Worm (Caenorhabditis elegans) whole organism, L3 larva: ENCODE results near the gene acdh-10.
"Not testable (repeated sequence)": the region's sequence is repeated elsewhere in the genome, so short reads cannot be mapped to it uniquely, and the experiment has no call there.

Experiments used
- R02D3.7 ChIP-seq: fragments of 150-350 bp; optimal IDR thresholded peaks from 2 replicates; lab custom pipeline; 2014; ENCODE audit warnings: missing biosample characterization, missing genetic modification characterization
- aly-2 ChIP-seq: fragments of 150-350 bp; optimal IDR thresholded peaks from 2 replicates; lab custom pipeline; 2014; ENCODE audit warnings: missing biosample characterization, missing genetic modification characterization
- ama-1 ChIP-seq: fragments of 150-350 bp; optimal IDR thresholded peaks from 2 replicates; lab custom pipeline; 2018
- egl-27 ChIP-seq: sonication (generic microtip); optimal IDR thresholded peaks from 4 replicates; lab custom pipeline; 2017; ENCODE audit warnings: missing biosample characterization, missing genetic modification reagents, missing genetic modification characterization
- elt-2 ChIP-seq: sonication (generic microtip); optimal IDR thresholded peaks from 2 replicates; lab custom pipeline; 2016; ENCODE audit warnings: missing genetic modification reagents, mild to moderate bottlenecking, missing genetic modification characterization, missing compliant biosample characterization
- fkh-2 ChIP-seq: fragments of 150-350 bp; optimal IDR thresholded peaks from 2 replicates; lab custom pipeline; 2014; ENCODE audit warnings: missing biosample characterization, missing genetic modification reagents, missing genetic modification characterization
- lin-39 ChIP-seq: fragments of 150-350 bp; optimal IDR thresholded peaks from 2 replicates; lab custom pipeline; 2018; ENCODE audit warnings: missing biosample characterization, missing genetic modification reagents, missing genetic modification characterization
- nfya-1 ChIP-seq: sonication (generic microtip); optimal IDR thresholded peaks from 2 replicates; lab custom pipeline; 2017; ENCODE audit warnings: missing genetic modification characterization, mild to moderate bottlenecking, missing compliant biosample characterization, antibody characterized with exemption, moderate library complexity; ENCODE audit not compliant: insufficient read depth
- nhr-237 ChIP-seq: fragments of 150-350 bp; optimal IDR thresholded peaks from 2 replicates; lab custom pipeline; 2014; ENCODE audit warnings: missing biosample characterization, missing genetic modification characterization
- nhr-25 ChIP-seq: sonication (generic microtip); optimal IDR thresholded peaks from 2 replicates; lab custom pipeline; 2017; ENCODE audit warnings: missing biosample characterization, missing genetic modification characterization
- snpc-4 ChIP-seq: fragments of 150-350 bp; optimal IDR thresholded peaks from 2 replicates; lab custom pipeline; 2014; ENCODE audit warnings: missing biosample characterization, missing genetic modification characterization
- tbx-2 ChIP-seq: sonication (generic microtip); optimal IDR thresholded peaks from 2 replicates; lab custom pipeline; 2016; ENCODE audit warnings: mild to moderate bottlenecking, missing genetic modification characterization, missing compliant biosample characterization
- unc-39 ChIP-seq: sonication (generic microtip); optimal IDR thresholded peaks from 4 replicates; lab custom pipeline; 2017; ENCODE audit warnings: missing biosample characterization, missing genetic modification characterization

ce11 chrX:17255750-17256149 is 41.0 kb upstream of the acdh-10 start:
- not testable (repeated sequence) for TF ChIP-seq egl-27 (tag; lab: Kevin White, UChicago); tbx-2 (tag; lab: Kevin White, UChicago); nhr-237; R02D3.7; nfya-1 (tag; lab: Kevin White, UChicago); snpc-4 (tag; lab: Kevin White, UChicago); lin-39 (tag; lab: Kevin White, UChicago); nhr-25; aly-2 (tag; lab: Kevin White, UChicago); unc-39 (tag; lab: Kevin White, UChicago); ama-1 (lab: Kevin White, UChicago); fkh-2 (tag; lab: Kevin White, UChicago)
- TF ChIP-seq elt-2 (tag; lab: Kevin White, UChicago), result peak; percentile 88
